Worm (Caenorhabditis elegans) whole organism, young adult: ENCODE data around the gene lsm-1.

Source experiments
- B0019.2 ChIP-seq: fragments of 200-800 bp; sonication (Bioruptor generic); conservative IDR thresholded peaks from 2 replicates; pipeline ENCODE4 v1.3.6; 2022; ENCODE audit warnings: missing genetic modification reagents, missing genetic modification characterization, missing compliant biosample characterization
- B0261.1 ChIP-seq: sonication (generic microtip); optimal IDR thresholded peaks from 2 replicates; lab custom pipeline; 2016; ENCODE audit warnings: mild to moderate bottlenecking, missing genetic modification characterization, moderate library complexity, missing compliant biosample characterization
- C06A6.2 ChIP-seq: fragments of 200-800 bp; sonication (Bioruptor generic); conservative IDR thresholded peaks from 2 replicates; pipeline ENCODE4 v1.3.6; 2022; ENCODE audit warnings: missing genetic modification characterization, missing compliant biosample characterization
- F10E7.11 ChIP-seq: sonication (generic microtip); optimal IDR thresholded peaks from 2 replicates; lab custom pipeline; 2017; ENCODE audit warnings: mild to moderate bottlenecking, missing genetic modification characterization, moderate library complexity, missing compliant biosample characterization
- F22D6.2 ChIP-seq: sonication (generic microtip); optimal IDR thresholded peaks from 2 replicates; lab custom pipeline; 2016; ENCODE audit warnings: mild to moderate bottlenecking, missing genetic modification characterization, missing compliant biosample characterization
- F23B12.7 ChIP-seq: sonication (generic microtip); optimal IDR thresholded peaks from 2 replicates; lab custom pipeline; 2017; ENCODE audit warnings: missing genetic modification characterization, mild to moderate bottlenecking, missing compliant biosample characterization, antibody characterized with exemption, moderate library complexity; ENCODE audit not compliant: insufficient read depth
- F55B11.4 ChIP-seq: sonication (generic microtip); optimal IDR thresholded peaks from 2 replicates; lab custom pipeline; 2016; ENCODE audit warnings: missing compliant biosample characterization, missing genetic modification characterization, borderline replicate concordance; ENCODE audit not compliant: insufficient read depth
- K11D2.4 ChIP-seq: fragments of 200-800 bp; sonication (Bioruptor generic); IDR thresholded peaks from 2 replicates; pipeline ENCODE4 v1.3.6; 2022; ENCODE audit warnings: missing genetic modification reagents, missing genetic modification characterization, missing compliant biosample characterization
- T07F8.4 ChIP-seq: sonication (generic microtip); optimal IDR thresholded peaks from 2 replicates; lab custom pipeline; 2016; ENCODE audit warnings: mild to moderate bottlenecking, missing genetic modification characterization, moderate library complexity, missing compliant biosample characterization
- Y53F4B.3 ChIP-seq: fragments of 200-800 bp; sonication (Bioruptor generic); IDR thresholded peaks from 2 replicates; pipeline ENCODE4 v1.3.6; 2022; ENCODE audit warnings: missing genetic modification reagents, missing genetic modification characterization, missing compliant biosample characterization
- Y56A3A.18 ChIP-seq: fragments of 200-800 bp; sonication (Bioruptor generic); IDR thresholded peaks from 2 replicates; pipeline ENCODE4 v1.3.6; 2022; ENCODE audit warnings: missing genetic modification reagents, missing genetic modification characterization, missing compliant biosample characterization
- Y95B8A.8 ChIP-seq: fragments of 200-800 bp; sonication (Bioruptor generic); IDR thresholded peaks from 2 replicates; pipeline ENCODE4 v1.3.6; 2022; ENCODE audit warnings: missing genetic modification reagents, missing genetic modification characterization, missing compliant biosample characterization
- ZK185.1 ChIP-seq: sonication (generic microtip); optimal IDR thresholded peaks from 2 replicates; lab custom pipeline; 2016; ENCODE audit warnings: mild to moderate bottlenecking, missing genetic modification characterization, missing compliant biosample characterization; ENCODE audit not compliant: poor library complexity, severe bottlenecking
- akir-1 ChIP-seq: fragments of 200-800 bp; sonication (Bioruptor generic); optimal IDR thresholded peaks from 2 replicates; lab custom pipeline; 2018; ENCODE audit warnings: mild to moderate bottlenecking, missing genetic modification characterization, moderate library complexity, missing compliant biosample characterization
- aptf-2 ChIP-seq: fragments of 200-800 bp; sonication (Bioruptor generic); conservative IDR thresholded peaks from 2 replicates; pipeline ENCODE4 v1.3.6; 2022; ENCODE audit warnings: missing genetic modification reagents, missing genetic modification characterization, missing compliant biosample characterization
- atf-7 ChIP-seq: sonication (generic microtip); optimal IDR thresholded peaks from 2 replicates; lab custom pipeline; 2017; ENCODE audit warnings: mild to moderate bottlenecking, missing genetic modification characterization, missing compliant biosample characterization
- attf-3 ChIP-seq: fragments of 200-800 bp; sonication (Bioruptor generic); conservative IDR thresholded peaks from 2 replicates; pipeline ENCODE4 v1.3.6; 2022; ENCODE audit warnings: missing genetic modification reagents, missing genetic modification characterization, missing compliant biosample characterization
- attf-5 ChIP-seq: fragments of 200-800 bp; sonication (Bioruptor generic); optimal IDR thresholded peaks from 2 replicates; lab custom pipeline; 2018; ENCODE audit warnings: mild to moderate bottlenecking, missing genetic modification characterization, missing compliant biosample characterization
- bed-1 ChIP-seq: fragments of 200-800 bp; sonication (Bioruptor generic); IDR thresholded peaks from 2 replicates; pipeline ENCODE4 v1.3.6; 2022; ENCODE audit warnings: missing genetic modification reagents, missing genetic modification characterization, missing compliant biosample characterization
- bed-2 ChIP-seq: fragments of 200-800 bp; sonication (Bioruptor generic); IDR thresholded peaks from 2 replicates; pipeline ENCODE4 v1.3.6; 2022; ENCODE audit warnings: missing genetic modification reagents, missing genetic modification characterization, missing compliant biosample characterization
- ccch-3 ChIP-seq: fragments of 200-800 bp; sonication (Bioruptor generic); optimal IDR thresholded peaks from 2 replicates; lab custom pipeline; 2018; ENCODE audit warnings: mild to moderate bottlenecking, missing genetic modification characterization, missing compliant biosample characterization
- cebp-2 ChIP-seq: fragments of 200-800 bp; sonication (Bioruptor generic); IDR thresholded peaks from 2 replicates; pipeline ENCODE4 v1.3.6; 2022; ENCODE audit warnings: missing genetic modification characterization, missing compliant biosample characterization
- ceh-27 ChIP-seq: fragments of 200-800 bp; sonication (Bioruptor generic); optimal IDR thresholded peaks from 2 replicates; lab custom pipeline; 2018; ENCODE audit warnings: mild to moderate bottlenecking, missing genetic modification characterization, moderate library complexity, missing compliant biosample characterization
- ceh-40 ChIP-seq: fragments of 200-800 bp; sonication (Bioruptor generic); IDR thresholded peaks from 2 replicates; pipeline ENCODE4 v1.3.6; 2022; ENCODE audit warnings: missing genetic modification characterization, missing compliant biosample characterization
- ceh-91 ChIP-seq: fragments of 200-800 bp; sonication (Bioruptor generic); IDR thresholded peaks from 2 replicates; pipeline ENCODE4 v1.3.6; 2022; ENCODE audit warnings: missing genetic modification reagents, missing genetic modification characterization, missing compliant biosample characterization
- dpff-1 ChIP-seq: sonication (generic microtip); optimal IDR thresholded peaks from 2 replicates; lab custom pipeline; 2017; ENCODE audit warnings: mild to moderate bottlenecking, missing genetic modification characterization, missing compliant biosample characterization
- egl-44 ChIP-seq: fragments of 200-800 bp; sonication (Bioruptor generic); IDR thresholded peaks from 2 replicates; pipeline ENCODE4 v1.3.6; 2022; ENCODE audit warnings: missing genetic modification reagents, missing genetic modification characterization, missing compliant biosample characterization
- egrh-3 ChIP-seq: fragments of 200-800 bp; sonication (Bioruptor generic); IDR thresholded peaks from 2 replicates; pipeline ENCODE4 v1.3.6; 2022; ENCODE audit warnings: missing genetic modification reagents, missing genetic modification characterization, missing compliant biosample characterization
- let-607 ChIP-seq, 2 experiments: fragments of 200-800 bp in 1 of 2; sonication (Bioruptor generic) in 1 of 2; sonication (generic microtip) in 1 of 2; optimal IDR thresholded peaks; 2 replicates each; lab custom pipeline; 2016 to 2018; ENCODE audit warnings: mild to moderate bottlenecking in 2 of 2, missing compliant biosample characterization in 2 of 2, missing genetic modification characterization in 2 of 2, moderate library complexity in 2 of 2, missing genotype in 1 of 2
- lin-54 ChIP-seq: fragments of 200-800 bp; sonication (Bioruptor generic); optimal IDR thresholded peaks from 2 replicates; lab custom pipeline; 2018; ENCODE audit warnings: mild to moderate bottlenecking, missing genetic modification characterization, missing compliant biosample characterization
- lir-1 ChIP-seq: fragments of 200-800 bp; sonication (Bioruptor generic); conservative IDR thresholded peaks from 2 replicates; pipeline ENCODE4 v1.3.6; 2022; ENCODE audit warnings: missing genetic modification reagents, missing genetic modification characterization, missing compliant biosample characterization
- madf-10 ChIP-seq: sonication (generic microtip); optimal IDR thresholded peaks from 2 replicates; lab custom pipeline; 2016; ENCODE audit warnings: mild to moderate bottlenecking, missing genetic modification characterization, missing compliant biosample characterization
- madf-3 ChIP-seq: fragments of 200-800 bp; sonication (Bioruptor generic); IDR thresholded peaks from 2 replicates; pipeline ENCODE4 v1.3.6; 2022; ENCODE audit warnings: missing genetic modification reagents, missing genetic modification characterization, missing compliant biosample characterization
- mel-28 ChIP-seq: sonication (generic microtip); optimal IDR thresholded peaks from 2 replicates; lab custom pipeline; 2016; ENCODE audit warnings: borderline replicate concordance, mild to moderate bottlenecking, missing genetic modification characterization, missing compliant biosample characterization
- nfya-2 ChIP-seq: fragments of 200-800 bp; sonication (Bioruptor generic); IDR thresholded peaks from 2 replicates; pipeline ENCODE4 v1.3.6; 2022; ENCODE audit warnings: missing genetic modification reagents, missing genetic modification characterization, missing compliant biosample characterization
- nfyb-1 ChIP-seq: fragments of 200-800 bp; sonication (Bioruptor generic); IDR thresholded peaks from 2 replicates; pipeline ENCODE4 v1.3.6; 2022; ENCODE audit warnings: missing genetic modification reagents, missing genetic modification characterization, missing compliant biosample characterization
- nhr-27 ChIP-seq: fragments of 200-800 bp; sonication (Bioruptor generic); optimal IDR thresholded peaks from 2 replicates; lab custom pipeline; 2018; ENCODE audit warnings: mild to moderate bottlenecking, missing genetic modification characterization, moderate library complexity, missing compliant biosample characterization
- repo-1 ChIP-seq: sonication (generic microtip); optimal IDR thresholded peaks from 2 replicates; lab custom pipeline; 2017; ENCODE audit warnings: mild to moderate bottlenecking, missing genetic modification characterization, missing compliant biosample characterization
- sea-2 ChIP-seq: fragments of 200-800 bp; sonication (Bioruptor generic); IDR thresholded peaks from 2 replicates; pipeline ENCODE4 v1.3.6; 2022; ENCODE audit warnings: missing genetic modification characterization, missing compliant biosample characterization
- snpc-1.3 ChIP-seq: sonication (generic microtip); optimal IDR thresholded peaks from 2 replicates; lab custom pipeline; 2017; ENCODE audit warnings: missing genetic modification characterization, mild to moderate bottlenecking, missing compliant biosample characterization, antibody characterized with exemption, moderate library complexity, missing genotype, missing genetic modification reagents; ENCODE audit not compliant: insufficient read depth
- snpc-4 ChIP-seq, 5 experiments: fragments of 150-350 bp in 1 of 5; sonication (generic microtip) in 4 of 5; optimal IDR thresholded peaks; 2 replicates each; lab custom pipeline; 2014 to 2018; ENCODE audit warnings: missing genetic modification characterization in 5 of 5, missing biosample characterization in 3 of 5, antibody characterized with exemption in 2 of 5, mild to moderate bottlenecking in 2 of 5, missing compliant biosample characterization in 2 of 5, missing genotype in 2 of 5, moderate library complexity in 2 of 5, missing genetic modification reagents in 1 of 5
- tbx-9 ChIP-seq: sonication (generic microtip); optimal IDR thresholded peaks from 2 replicates; lab custom pipeline; 2016; ENCODE audit warnings: borderline replicate concordance, missing genetic modification characterization, inconsistent platforms, missing compliant biosample characterization
- unc-130 ChIP-seq: sonication (generic microtip); optimal IDR thresholded peaks from 2 replicates; lab custom pipeline; 2016; ENCODE audit warnings: missing genetic modification reagents, missing genetic modification characterization, missing compliant biosample characterization
- zfh-2 ChIP-seq: fragments of 200-800 bp; sonication (Bioruptor generic); conservative IDR thresholded peaks from 2 replicates; pipeline ENCODE4 v1.3.6; 2022; ENCODE audit warnings: missing genetic modification reagents, missing genetic modification characterization, missing compliant biosample characterization
- zim-3 ChIP-seq: sonication (generic microtip); optimal IDR thresholded peaks from 2 replicates; lab custom pipeline; 2017; ENCODE audit warnings: mild to moderate bottlenecking, missing genetic modification characterization, moderate library complexity, missing compliant biosample characterization
- ztf-26 ChIP-seq: sonication (generic microtip); optimal IDR thresholded peaks from 2 replicates; lab custom pipeline; 2017; ENCODE audit warnings: missing genetic modification characterization, missing compliant biosample characterization
- ztf-3 ChIP-seq: fragments of 200-800 bp; sonication (Bioruptor generic); optimal IDR thresholded peaks from 2 replicates; lab custom pipeline; 2018; ENCODE audit warnings: mild to moderate bottlenecking, missing genetic modification characterization, missing compliant biosample characterization

lsm-1 gene

DNA sequence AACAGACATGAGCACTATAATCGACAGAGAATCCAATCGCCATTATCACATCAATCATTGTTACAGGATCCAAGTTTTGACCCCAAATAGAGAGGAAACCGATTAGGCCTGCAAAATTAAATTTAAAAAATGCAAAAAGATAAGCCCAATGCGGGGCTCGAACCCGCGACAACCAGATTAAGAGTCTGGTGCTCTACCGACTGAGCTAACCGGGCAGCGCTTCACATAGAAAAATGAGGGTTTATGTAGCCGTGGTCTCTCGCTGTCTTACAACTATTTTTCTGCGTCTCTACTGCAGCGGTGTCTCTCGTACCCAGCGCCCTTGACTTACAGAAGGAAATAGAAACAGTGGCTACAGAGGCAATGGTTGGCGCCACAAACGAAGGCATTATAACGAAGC lies 30.9 kb downstream of the lsm-1 start (continued):
- TF ChIP-seq snpc-4 (GFP tag; optimal IDR thresholded peaks at IDR 0.05; lab: Kevin White, UChicago) (peak; percentile 36), snpc-4 (tag; optimal IDR thresholded peaks at IDR 0.05; lab: Kevin White, UChicago) (peak; percentile 10 to 83 (median 71)), ceh-27 (GFP tag; lab: Kevin White, UChicago) (peak; percentile 19), nfya-2 (GFP tag; lab: Robert Waterston, UW) (no peak), lir-1 (GFP tag; lab: Robert Waterston, UW) (0 out of 2 replicates have a peak, but pooled peaks have one; percentile 31), attf-5 (GFP tag; lab: Kevin White, UChicago) (peak; percentile 51), bed-1 (GFP tag; lab: Robert Waterston, UW) (no peak), zim-3 (no peak), lin-54 (GFP tag; lab: Kevin White, UChicago) (peak; percentile 53), T07F8.4 (tag; lab: Kevin White, UChicago) (peak; percentile 10), bed-2 (no peak), C06A6.2 (GFP tag; lab: Robert Waterston, UW) (no peak), mel-28 (tag; lab: Kevin White, UChicago) (no peak), akir-1 (GFP tag; lab: Kevin White, UChicago) (no peak), K11D2.4 (0 out of 2 replicates have a peak, but pooled peaks have one; percentile 46), atf-7 (tag; lab: Kevin White, UChicago) (no peak), unc-130 (peak; percentile 4), let-607 (tag; optimal IDR thresholded peaks at IDR 0.05; lab: Kevin White, UChicago) (peak in 1 of 2 experiments; percentile 33), cebp-2 (no peak), ZK185.1 (tag; lab: Kevin White, UChicago) (peak; percentile 85), aptf-2 (GFP tag; lab: Robert Waterston, UW) (no peak), Y95B8A.8 (0 out of 2 replicates have a peak, but pooled peaks have one; percentile 47), egrh-3 (no peak; the same call in 1 of the 2 replicates), Y56A3A.18 (no peak), dpff-1 (tag; lab: Kevin White, UChicago) (no peak), Y53F4B.3 (GFP tag; lab: Robert Waterston, UW) (0 out of 2 replicates have a peak, but pooled peaks have one; percentile 25), ceh-40 (GFP tag; lab: Robert Waterston, UW) (no peak), nhr-27 (tag; lab: Kevin White, UChicago) (no peak), ceh-91 (GFP tag; lab: Robert Waterston, UW) (no peak), F55B11.4 (no peak), B0019.2 (GFP tag; lab: Robert Waterston, UW) (no peak), zfh-2 (GFP tag; lab: Robert Waterston, UW) (0 out of 2 replicates have a peak, but pooled peaks have one; percentile 19), madf-10 (no peak), madf-3 (GFP tag; lab: Robert Waterston, UW) (no peak), ztf-26 (no peak), snpc-1.3 (tag; lab: Kevin White, UChicago) (peak; percentile 58), tbx-9 (tag; lab: Kevin White, UChicago) (no peak), B0261.1 (tag; lab: Kevin White, UChicago) (peak; percentile 88), attf-3 (GFP tag; lab: Robert Waterston, UW) (0 out of 2 replicates have a peak, but pooled peaks have one; percentile 22), F22D6.2 (tag; lab: Kevin White, UChicago) (no peak), F23B12.7 (tag; lab: Kevin White, UChicago) (no peak), nfyb-1 (GFP tag; lab: Robert Waterston, UW) (peak; percentile 68), repo-1 (tag; lab: Kevin White, UChicago) (no peak), F10E7.11 (tag; lab: Kevin White, UChicago) (no peak), ztf-3 (GFP tag; lab: Kevin White, UChicago) (no peak), sea-2 (no peak), ccch-3 (GFP tag; lab: Kevin White, UChicago) (no peak), egl-44 (GFP tag; lab: Robert Waterston, UW) (peak; percentile 68; the same call in 1 of the 2 replicates)
